Fruit fly (Drosophila melanogaster): ENCODE measurements around the gene Rph.

dm6 chrX:10775690-10776089 lies 18.2 kb upstream of the Rph start:
- no peak for TF ChIP-seq CG8478 (optimal IDR thresholded peaks at IDR 0.05)
- TF ChIP-seq pan (optimal IDR thresholded peaks at IDR 0.05): no peak
- no peak for TF ChIP-seq EcR (GFP tag; optimal IDR thresholded peaks at IDR 0.05)
